Worm (Caenorhabditis elegans): Measurements from ENCODE around the gene dsh-1.

dsh-1 gene

DNA sequence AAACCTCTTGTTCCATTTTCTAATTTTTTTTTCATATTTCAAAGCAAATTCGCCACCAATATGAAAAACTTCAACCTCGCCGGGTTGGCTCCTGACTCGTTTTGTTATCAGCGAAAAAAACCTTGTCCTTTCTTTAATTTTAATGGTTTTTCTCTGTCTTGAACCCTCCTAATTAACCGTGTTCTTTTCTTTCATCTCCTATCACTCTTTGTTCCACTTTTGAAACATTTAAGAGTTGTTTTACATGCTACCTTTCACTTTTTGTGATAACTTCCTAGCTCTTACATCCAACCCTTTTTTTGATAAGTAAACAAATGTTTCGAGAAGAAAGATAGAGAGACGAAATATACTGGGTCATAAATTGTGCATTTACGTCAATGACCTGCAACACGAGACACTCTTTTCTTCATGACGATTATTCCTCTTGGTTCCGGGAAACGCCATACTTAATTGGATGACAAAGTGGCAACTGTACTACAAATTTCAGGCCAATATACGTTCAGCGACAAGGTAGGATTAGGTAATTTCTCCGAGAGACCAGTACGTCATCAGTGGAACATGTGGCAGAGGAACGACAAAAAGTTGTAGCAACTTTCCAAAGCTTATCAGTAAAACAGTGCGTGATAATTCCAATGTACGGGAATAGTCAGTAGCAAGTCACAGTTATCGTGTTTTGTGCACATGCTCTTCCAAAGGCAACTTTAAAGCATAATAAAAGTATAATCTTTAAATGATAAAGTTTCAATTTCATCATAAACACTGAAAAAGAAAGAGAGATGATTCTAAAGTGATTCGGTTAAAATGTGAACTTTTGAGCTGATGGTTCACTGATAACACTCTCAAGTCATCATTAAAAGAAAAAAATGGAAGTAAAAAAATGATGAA is 40.3 kb downstream of the dsh-1 start:
- TF ChIP-seq elt-2 (tag; optimal IDR thresholded peaks at IDR 0.05) (peak; percentile 83), nhr-11 (tag; optimal IDR thresholded peaks at IDR 0.05) (no peak)

DNA sequence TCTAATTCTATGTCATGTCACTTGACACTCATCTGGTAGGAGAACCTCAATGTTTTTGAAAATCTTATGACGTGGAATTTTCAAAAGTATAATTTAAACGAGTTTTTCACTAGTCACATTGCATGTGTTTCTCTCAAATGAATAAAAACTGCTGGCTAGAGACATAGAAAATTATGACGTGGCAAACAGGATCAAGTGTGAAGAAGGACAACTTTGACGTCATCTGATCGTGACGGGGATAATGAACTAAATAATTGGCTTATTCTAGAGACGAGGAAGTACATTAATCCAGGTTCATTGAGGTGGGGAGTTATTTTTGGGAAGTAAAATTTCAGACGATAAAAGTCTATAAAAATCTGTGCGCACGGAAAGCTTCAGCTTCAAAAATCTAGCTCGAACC is 42.0 kb downstream of the dsh-1 start:
- TF ChIP-seq ceh-48 (tag; optimal IDR thresholded peaks at IDR 0.05): no peak
- TF ChIP-seq hlh-13 (GFP tag; optimal IDR thresholded peaks at IDR 0.05): no peak
- TF ChIP-seq unc-86 (tag; optimal IDR thresholded peaks at IDR 0.05): no peak
- TF ChIP-seq sox-2 (GFP tag; IDR thresholded peaks at IDR 0.05): no peak
- no peak for TF ChIP-seq C08G9.2 (tag; optimal IDR thresholded peaks at IDR 0.05)
- no peak for TF ChIP-seq ceh-34 (tag; optimal IDR thresholded peaks at IDR 0.05)
- no peak for TF ChIP-seq ceh-14 (tag; optimal IDR thresholded peaks at IDR 0.05)
- no peak for TF ChIP-seq pax-1 (tag; optimal IDR thresholded peaks at IDR 0.05)
- no peak for TF ChIP-seq ceh-9 (tag; optimal IDR thresholded peaks at IDR 0.05)
- no peak for TF ChIP-seq che-1 (tag; optimal IDR thresholded peaks at IDR 0.05)
- no peak for TF ChIP-seq odd-2 (tag; optimal IDR thresholded peaks at IDR 0.05)
- no peak for TF ChIP-seq ama-1 (optimal IDR thresholded peaks at IDR 0.05)
- no peak for TF ChIP-seq lim-6 (tag; optimal IDR thresholded peaks at IDR 0.05)
- no peak for TF ChIP-seq zip-5 (tag; optimal IDR thresholded peaks at IDR 0.05)
- no peak for TF ChIP-seq C38D4.7 (GFP tag; optimal IDR thresholded peaks at IDR 0.05)
- no peak for TF ChIP-seq mec-3 (tag; optimal IDR thresholded peaks at IDR 0.05; ENCODE audit: borderline replicate concordance)

DNA sequence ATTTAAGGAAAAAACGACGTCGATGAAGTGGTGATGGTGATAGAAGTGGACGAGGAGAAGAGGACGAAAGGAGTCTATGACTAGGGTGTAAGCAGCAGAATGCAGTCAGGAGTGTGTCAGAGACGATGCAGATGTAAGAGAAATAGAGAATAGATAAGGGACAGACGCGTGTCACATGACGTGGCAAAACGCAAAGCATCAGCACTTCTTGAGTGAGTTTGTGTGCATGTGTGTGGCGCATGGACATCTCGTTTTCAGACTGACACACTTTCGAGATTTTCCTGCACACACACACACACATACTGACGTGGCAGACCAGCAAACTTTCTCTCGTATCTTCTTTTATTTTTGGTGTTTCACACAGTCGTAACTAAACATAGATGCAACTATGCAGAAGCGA is 42.7 kb downstream of the dsh-1 start:
- TF ChIP-seq ttx-3 (tag; optimal IDR thresholded peaks at IDR 0.05) (no peak), K09A11.1 (tag; optimal IDR thresholded peaks at IDR 0.05; ENCODE audit: insufficient read depth) (no peak), elt-2 (tag; optimal IDR thresholded peaks at IDR 0.05) (peak; percentile 89), ceh-22 (tag; optimal IDR thresholded peaks at IDR 0.05) (no peak), unc-42 (tag; optimal IDR thresholded peaks at IDR 0.05) (no peak), odd-2 (tag; optimal IDR thresholded peaks at IDR 0.05) (no peak), dmd-4 (tag; optimal IDR thresholded peaks at IDR 0.05; ENCODE audit: borderline replicate concordance) (no peak), ceh-18 (tag; optimal IDR thresholded peaks at IDR 0.05) (no peak), ceh-48 (tag; optimal IDR thresholded peaks at IDR 0.05) (no peak), ceh-19 (GFP tag; optimal IDR thresholded peaks at IDR 0.05) (no peak), elt-4 (tag; optimal IDR thresholded peaks at IDR 0.05) (no peak), unc-55 (GFP tag; optimal IDR thresholded peaks at IDR 0.05) (peak; percentile 43), ceh-45 (GFP tag; IDR thresholded peaks at IDR 0.05) (0 out of 2 replicates have a peak, but pooled peaks have one; percentile 31), nfya-1 (tag; optimal IDR thresholded peaks at IDR 0.05) (peak; percentile 14), hlh-30 (tag; optimal IDR thresholded peaks at IDR 0.05; ENCODE audit: insufficient read depth) (peak; percentile 89)

DNA sequence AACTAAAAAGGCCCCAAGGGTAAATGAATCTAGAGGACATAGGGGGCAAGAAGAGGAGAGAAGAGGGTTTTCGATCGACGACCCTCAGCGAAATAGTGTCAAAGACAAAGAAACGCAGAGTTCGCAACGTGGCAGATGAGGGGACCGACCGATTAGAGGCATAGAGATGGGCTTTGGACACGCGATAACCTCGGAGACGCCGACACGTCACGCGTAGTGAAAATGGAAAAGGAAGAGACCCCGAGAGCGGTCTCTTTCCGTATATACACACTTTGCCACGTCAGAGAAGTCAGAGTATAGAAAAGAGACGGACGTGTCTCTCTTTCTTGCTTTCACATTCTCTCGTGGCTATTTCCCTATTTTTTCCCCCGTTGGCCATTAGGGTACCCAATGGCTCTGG is 43.7 kb downstream of the dsh-1 start:
- TF ChIP-seq zip-5 (tag; optimal IDR thresholded peaks at IDR 0.05) (no peak), Y22D7AL.16 (tag; optimal IDR thresholded peaks at IDR 0.05) (no peak), hlh-6 (tag; optimal IDR thresholded peaks at IDR 0.05) (no peak), F13H6.1 (tag; optimal IDR thresholded peaks at IDR 0.05) (peak; percentile 36), madf-2 (tag; optimal IDR thresholded peaks at IDR 0.05) (peak; percentile 15), ttx-3 (tag; optimal IDR thresholded peaks at IDR 0.05) (no peak), K09A11.1 (tag; optimal IDR thresholded peaks at IDR 0.05; ENCODE audit: insufficient read depth) (peak; percentile 12), C38D4.7 (GFP tag; optimal IDR thresholded peaks at IDR 0.05) (no peak), ahr-1 (tag; optimal IDR thresholded peaks at IDR 0.05) (no peak), ref-2 (tag; optimal IDR thresholded peaks at IDR 0.05) (peak; percentile 61), pha-4 (tag; optimal IDR thresholded peaks at IDR 0.05) (no peak), K02D7.2 (tag; optimal IDR thresholded peaks at IDR 0.05) (no peak), pax-1 (tag; optimal IDR thresholded peaks at IDR 0.05) (no peak), elt-4 (tag; optimal IDR thresholded peaks at IDR 0.05) (no peak), gmeb-2 (tag; optimal IDR thresholded peaks at IDR 0.05) (no peak), ceh-22 (tag; optimal IDR thresholded peaks at IDR 0.05) (no peak), hlh-8 (tag; optimal IDR thresholded peaks at IDR 0.05) (peak; percentile 17), nhr-232 (tag; optimal IDR thresholded peaks at IDR 0.05) (no peak), ceh-6 (GFP tag; optimal IDR thresholded peaks at IDR 0.05) (no peak), fax-1 (tag; optimal IDR thresholded peaks at IDR 0.05) (no peak), ceh-34 (tag; optimal IDR thresholded peaks at IDR 0.05) (peak; percentile 64), fkh-6 (tag; optimal IDR thresholded peaks at IDR 0.05) (no peak), nhr-11 (tag; optimal IDR thresholded peaks at IDR 0.05) (no peak), sdc-2 (tag; optimal IDR thresholded peaks at IDR 0.05) (peak; percentile 45), hlh-30 (tag; optimal IDR thresholded peaks at IDR 0.05; ENCODE audit: insufficient read depth) (peak; percentile 90), ets-4 (tag; optimal IDR thresholded peaks at IDR 0.05) (no peak)

All from whole organism, late embryonic.